Worm (Caenorhabditis elegans): ENCODE data around the gene fbxb-3.
"Not testable (repeated sequence)": the region's sequence is repeated elsewhere in the genome, so short reads cannot be mapped to it uniquely, and the experiment has no call there.

The fbxb-3 gene

ce11 chrIV:11822454-11822853 lies 16.3 kb upstream of the fbxb-3 start (continued):
- TF ChIP-seq lin-35 (GFP tag; optimal IDR thresholded peaks at IDR 0.05): peak in 2 of 3 experiments; percentile 42 to 61
- TF ChIP-seq rpc-1 (optimal IDR thresholded peaks at IDR 0.05): no peak
- TF ChIP-seq rpc-1 (tag; optimal IDR thresholded peaks at IDR 0.05): no peak
- peak; percentile 98 for TF ChIP-seq madf-6 (GFP tag; IDR thresholded peaks at IDR 0.05)
- peak; percentile 88 for TF ChIP-seq xnd-1 (tag; optimal IDR thresholded peaks at IDR 0.05)
- TF ChIP-seq snpc-4 (GFP tag; optimal IDR thresholded peaks at IDR 0.05): no peak
- TF ChIP-seq snpc-4 (tag; optimal IDR thresholded peaks at IDR 0.05): peak in 2 of 4 experiments; percentile 19 to 28
- TF ChIP-seq C17E4.6 (GFP tag; IDR thresholded peaks at IDR 0.05): peak; percentile 50; the same call in 1 of the 2 replicates
- TF ChIP-seq ceh-100 (GFP tag; IDR thresholded peaks at IDR 0.05): peak; percentile 51; the same call in 1 of the 2 replicates
- no peak for TF ChIP-seq ZK185.1 (tag; optimal IDR thresholded peaks at IDR 0.05; ENCODE audit: poor library complexity, severe bottlenecking)
- TF ChIP-seq madf-3 (GFP tag; IDR thresholded peaks at IDR 0.05): peak; percentile 74; the same call in 1 of the 2 replicates
- peak; percentile 64 for TF ChIP-seq snpc-3.4 (tag; optimal IDR thresholded peaks at IDR 0.05)
- peak; percentile 81 for TF ChIP-seq lin-54 (GFP tag; optimal IDR thresholded peaks at IDR 0.05)
- peak; percentile 49; the same call in 1 of the 2 replicates for TF ChIP-seq attf-6 (GFP tag; IDR thresholded peaks at IDR 0.05)
- peak; percentile 50; the same call in 1 of the 2 replicates for TF ChIP-seq rcor-1 (GFP tag; IDR thresholded peaks at IDR 0.05)
- no peak for TF ChIP-seq cebp-2 (GFP tag; IDR thresholded peaks at IDR 0.05)
- no peak for TF ChIP-seq Y53F4B.3 (GFP tag; IDR thresholded peaks at IDR 0.05)
- peak; percentile 51 for TF ChIP-seq hmg-1.2 (GFP tag; IDR thresholded peaks at IDR 0.05)
- TF ChIP-seq unc-130 (GFP tag; optimal IDR thresholded peaks at IDR 0.05): peak; percentile 36
- TF ChIP-seq ceh-91 (GFP tag; IDR thresholded peaks at IDR 0.05): peak; percentile 96
- no peak for TF ChIP-seq akir-1 (GFP tag; optimal IDR thresholded peaks at IDR 0.05)
- TF ChIP-seq F49E8.2 (tag; optimal IDR thresholded peaks at IDR 0.05; ENCODE audit: insufficient read depth): peak; percentile 45

- not testable (repeated sequence) for TF ChIP-seq madf-6 (GFP tag; IDR thresholded peaks at IDR 0.05); zfh-2 (GFP tag; conservative IDR thresholded peaks at IDR 0.05); F57C9.4 (tag; optimal IDR thresholded peaks at IDR 0.05)
Observed at ce11 chrIV:11828012-11828411, 10.7 kb upstream of the fbxb-3 start, which contains the start of gene M117.6. Gene M117.6, minus strand, starts transcription at chrIV:11828112.

ce11 chrIV:11833456-11833855 lies 5.3 kb upstream of the fbxb-3 start, which contains the start of gene M117.4:
Gene M117.4, minus strand, starts transcription at chrIV:11833556.
- TF ChIP-seq snpc-1.1 (tag; optimal IDR thresholded peaks at IDR 0.05; ENCODE audit: insufficient read depth) (no peak), F55B11.4 (tag; optimal IDR thresholded peaks at IDR 0.05; ENCODE audit: borderline replicate concordance, insufficient read depth) (no peak), bed-1 (GFP tag; IDR thresholded peaks at IDR 0.05) (no peak), ceh-40 (GFP tag; IDR thresholded peaks at IDR 0.05) (no peak), F37B4.10 (GFP tag; IDR thresholded peaks at IDR 0.05) (no peak), snpc-3.4 (tag; optimal IDR thresholded peaks at IDR 0.05) (no peak), gei-17 (GFP tag; optimal IDR thresholded peaks at IDR 0.05) (no peak), nhr-90 (tag; optimal IDR thresholded peaks at IDR 0.05) (no peak), madf-10 (tag; optimal IDR thresholded peaks at IDR 0.05) (no peak), nhr-80 (tag; optimal IDR thresholded peaks at IDR 0.05) (no peak), pbrm-1 (GFP tag; IDR thresholded peaks at IDR 0.05) (no peak), nfya-1 (tag; optimal IDR thresholded peaks at IDR 0.05; ENCODE audit: borderline replicate concordance, insufficient read depth) (no peak), F49E8.2 (tag; optimal IDR thresholded peaks at IDR 0.05; ENCODE audit: insufficient read depth) (no peak)
